Fruit fly (Drosophila melanogaster): ENCODE measurements around the gene CROT.

CROT gene

DNA sequence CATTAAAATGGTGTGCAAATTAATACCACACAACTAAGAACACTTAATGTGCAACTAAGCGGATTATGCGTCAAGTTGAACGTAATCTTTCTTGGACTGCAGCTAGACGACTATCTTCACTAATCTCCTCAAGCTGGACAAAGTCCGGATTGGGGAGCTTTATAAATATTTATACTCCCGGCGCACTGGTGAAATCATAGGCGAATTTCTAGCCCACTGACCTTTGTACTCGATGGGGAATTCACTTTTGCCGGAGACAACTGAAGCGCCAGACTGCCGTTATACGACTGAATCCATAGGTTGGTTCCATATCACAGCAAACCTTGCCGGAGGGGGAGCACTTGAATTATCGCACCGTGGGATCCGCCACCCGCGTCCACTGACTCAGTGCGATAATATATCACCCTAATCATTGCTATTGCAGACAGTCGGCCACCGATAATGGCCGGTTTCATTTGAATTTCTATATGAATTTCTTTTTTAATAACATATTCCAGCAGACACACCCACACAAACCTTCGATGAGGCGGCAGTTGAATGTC is 441 bp downstream of the CROT start:
- TF ChIP-seq CG14711 (tag; optimal IDR thresholded peaks at IDR 0.05): no peak
- no peak for TF ChIP-seq cic (GFP tag; optimal IDR thresholded peaks at IDR 0.05)
- no peak for TF ChIP-seq ovo (GFP tag; optimal IDR thresholded peaks at IDR 0.05)
- no peak for TF ChIP-seq CG5204 (GFP tag; optimal IDR thresholded peaks at IDR 0.05)
- no peak for TF ChIP-seq Mnt (GFP tag; optimal IDR thresholded peaks at IDR 0.05)
- no peak for TF ChIP-seq toe (GFP tag; optimal IDR thresholded peaks at IDR 0.05)
- TF ChIP-seq tj (GFP tag; optimal IDR thresholded peaks at IDR 0.05): no peak
- TF ChIP-seq CG12768 (GFP tag; optimal IDR thresholded peaks at IDR 0.05): peak; percentile 82
- TF ChIP-seq kay (GFP tag; ENCODE audit: borderline replicate concordance): no peak
- peak; percentile 16 for TF ChIP-seq Hr96 (GFP tag; optimal IDR thresholded peaks at IDR 0.05)
- no peak for TF ChIP-seq Clk (GFP tag; optimal IDR thresholded peaks at IDR 0.05)
- TF ChIP-seq CG7101 (tag; optimal IDR thresholded peaks at IDR 0.05): no peak
- no peak for TF ChIP-seq CG33017 (tag; optimal IDR thresholded peaks at IDR 0.05)

- TF ChIP-seq ovo (GFP tag; optimal IDR thresholded peaks at IDR 0.05) (peak; percentile 35), toe (GFP tag; optimal IDR thresholded peaks at IDR 0.05) (peak; percentile 13), CG33017 (tag; optimal IDR thresholded peaks at IDR 0.05) (no peak), Crg-1 (GFP tag; optimal IDR thresholded peaks at IDR 0.05) (no peak), CG11617 (GFP tag; optimal IDR thresholded peaks at IDR 0.05) (no peak), CG14711 (tag; optimal IDR thresholded peaks at IDR 0.05) (peak; percentile 98), cic (GFP tag; optimal IDR thresholded peaks at IDR 0.05) (no peak), Clk (GFP tag; optimal IDR thresholded peaks at IDR 0.05) (no peak), kay (GFP tag; ENCODE audit: borderline replicate concordance) (no peak), CG5204 (GFP tag; optimal IDR thresholded peaks at IDR 0.05) (no peak), CG12768 (GFP tag; optimal IDR thresholded peaks at IDR 0.05) (no peak), bab1 (GFP tag; optimal IDR thresholded peaks at IDR 0.05) (no peak), tj (GFP tag; optimal IDR thresholded peaks at IDR 0.05) (no peak), Mnt (GFP tag; optimal IDR thresholded peaks at IDR 0.05) (no peak), pad (GFP tag; optimal IDR thresholded peaks at IDR 0.05) (no peak), CG7101 (tag; optimal IDR thresholded peaks at IDR 0.05) (peak; percentile 12)
These were observed 6.3 kb downstream of the CROT start, which contains the start of gene btz for dm6 chr3R:27700229-27700573. Gene btz, plus strand, starts transcription at chr3R:27700361.

- TF ChIP-seq CG1620 (GFP tag; optimal IDR thresholded peaks at IDR 0.05) (no peak), Clk (GFP tag; optimal IDR thresholded peaks at IDR 0.05) (no peak), kay (GFP tag; ENCODE audit: borderline replicate concordance) (no peak), tj (GFP tag; optimal IDR thresholded peaks at IDR 0.05) (no peak), CG14711 (tag; optimal IDR thresholded peaks at IDR 0.05) (no peak), cic (GFP tag; optimal IDR thresholded peaks at IDR 0.05) (no peak), toe (GFP tag; optimal IDR thresholded peaks at IDR 0.05) (no peak), pad (GFP tag; optimal IDR thresholded peaks at IDR 0.05) (peak; percentile 99)
These were observed 6.9 kb downstream of the CROT start, which contains the start of gene ALiX for dm6 chr3R:27699540-27700228. Gene ALiX, minus strand, starts transcription at chr3R:27700110.

DNA sequence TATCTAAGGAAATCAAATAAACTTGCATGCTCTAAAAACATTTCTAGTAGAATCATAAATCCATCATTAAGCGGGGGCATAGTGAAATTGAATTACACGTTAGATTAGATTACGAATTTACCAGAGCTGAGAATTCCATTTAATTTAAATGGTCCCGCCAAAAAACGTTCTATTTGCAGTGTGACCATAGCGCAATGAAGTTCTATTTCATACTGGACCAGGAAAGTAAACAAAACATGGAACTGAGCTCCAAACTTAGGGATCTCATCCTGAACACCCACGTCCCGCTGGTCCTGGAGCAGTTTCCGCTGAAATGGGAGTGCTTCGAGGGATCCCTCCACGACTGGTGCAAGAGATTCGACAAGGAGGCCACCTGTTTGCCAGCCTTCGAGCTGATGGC is 11.5 kb downstream of the CROT start, which contains the start of gene HSPBAP1:
Gene HSPBAP1 (plus strand): TSS at position 217 of the 400 bp plus-strand sequence.
- TF ChIP-seq CG1620 (GFP tag; optimal IDR thresholded peaks at IDR 0.05): no peak
- no peak for TF ChIP-seq ovo (GFP tag; optimal IDR thresholded peaks at IDR 0.05)
- no peak for TF ChIP-seq tj (GFP tag; optimal IDR thresholded peaks at IDR 0.05)
- no peak for TF ChIP-seq CG12768 (GFP tag; optimal IDR thresholded peaks at IDR 0.05)
- TF ChIP-seq Clk (GFP tag; optimal IDR thresholded peaks at IDR 0.05): no peak
- no peak for TF ChIP-seq kay (GFP tag; ENCODE audit: borderline replicate concordance)
- no peak for TF ChIP-seq bab1 (GFP tag; optimal IDR thresholded peaks at IDR 0.05)
- no peak for TF ChIP-seq cnc (optimal IDR thresholded peaks at IDR 0.05)
- TF ChIP-seq toe (GFP tag; optimal IDR thresholded peaks at IDR 0.05): no peak
- TF ChIP-seq CG11617 (GFP tag; optimal IDR thresholded peaks at IDR 0.05): no peak
- TF ChIP-seq Mnt (GFP tag; optimal IDR thresholded peaks at IDR 0.05): no peak
- no peak for TF ChIP-seq CG7101 (tag; optimal IDR thresholded peaks at IDR 0.05)
- no peak for TF ChIP-seq Crg-1 (GFP tag; optimal IDR thresholded peaks at IDR 0.05)
- TF ChIP-seq cic (GFP tag; optimal IDR thresholded peaks at IDR 0.05): no peak
- no peak for TF ChIP-seq CG14711 (tag; optimal IDR thresholded peaks at IDR 0.05)
- no peak for TF ChIP-seq CG5204 (GFP tag; optimal IDR thresholded peaks at IDR 0.05)
- no peak for TF ChIP-seq CG7045 (GFP tag; optimal IDR thresholded peaks at IDR 0.05)
- TF ChIP-seq Hr96 (GFP tag; optimal IDR thresholded peaks at IDR 0.05): no peak

DNA sequence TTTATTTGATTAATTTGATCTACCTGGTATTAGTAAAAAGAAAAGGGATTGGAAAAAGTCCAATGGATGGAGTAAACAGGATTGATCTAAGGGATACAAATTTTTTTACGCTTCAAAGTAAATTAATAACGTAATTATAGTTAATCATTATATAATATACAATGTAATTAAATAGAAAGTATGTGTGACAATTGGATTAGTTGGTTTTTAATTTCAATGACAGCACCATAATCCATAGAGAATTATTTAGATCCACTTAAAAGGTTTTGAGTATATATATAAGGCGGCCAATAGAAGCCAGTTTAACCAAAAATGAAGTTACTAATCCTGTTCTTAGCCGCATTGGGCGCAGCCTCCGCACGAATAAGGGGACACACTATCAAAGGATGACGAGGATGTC is 12.0 kb downstream of the CROT start, which contains the start of gene Acp98AB:
Gene Acp98AB (plus strand): TSS at position 301 of the 400 bp plus-strand sequence.
- TF ChIP-seq CG12768 (GFP tag; optimal IDR thresholded peaks at IDR 0.05) (no peak), ovo (GFP tag; optimal IDR thresholded peaks at IDR 0.05) (no peak), CG5204 (GFP tag; optimal IDR thresholded peaks at IDR 0.05) (no peak), Crg-1 (GFP tag; optimal IDR thresholded peaks at IDR 0.05) (no peak), kay (GFP tag; ENCODE audit: borderline replicate concordance) (no peak), CG33017 (tag; optimal IDR thresholded peaks at IDR 0.05) (no peak), CG14711 (tag; optimal IDR thresholded peaks at IDR 0.05) (no peak), Hr96 (GFP tag; optimal IDR thresholded peaks at IDR 0.05) (no peak), cic (GFP tag; optimal IDR thresholded peaks at IDR 0.05) (no peak)

DNA sequence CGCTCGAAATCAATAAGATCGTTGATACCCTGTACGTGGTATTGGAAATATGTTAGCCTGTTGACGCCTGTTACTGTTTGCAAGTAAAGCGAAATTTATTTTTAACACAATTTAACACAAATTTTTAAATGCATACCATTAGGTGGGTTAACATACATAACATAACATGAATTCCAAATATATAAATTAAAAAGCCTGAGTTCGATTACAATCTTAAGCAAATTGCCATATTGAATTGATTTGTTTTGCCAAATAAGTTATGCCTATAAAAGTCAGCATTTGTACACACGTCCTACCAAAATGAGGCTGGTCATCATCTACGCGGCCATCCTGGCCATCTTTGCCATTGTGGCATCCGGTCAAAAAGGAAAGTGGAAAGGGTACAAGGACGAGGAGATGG is 12.5 kb downstream of the CROT start, which contains the start of gene CG43319:
Gene CG43319 (plus strand): TSS at position 301 of the 400 bp plus-strand sequence.
- no peak for TF ChIP-seq bab1 (GFP tag; optimal IDR thresholded peaks at IDR 0.05)
- no peak for TF ChIP-seq Crg-1 (GFP tag; optimal IDR thresholded peaks at IDR 0.05)

All from whole organism, adult.